Fruit fly (Drosophila melanogaster) whole organism: ENCODE results near the gene Eip75B.

Experiments
- EcR ChIP-seq, 2 experiments: fragments of >200 bp; optimal IDR thresholded peaks; 2 replicates each; lab custom pipeline; 2017; ENCODE audit warnings: missing biosample characterization in 2 of 2, missing genetic modification characterization in 2 of 2, missing genetic modification reagents in 2 of 2
- pan ChIP-seq: fragments of >200 bp; optimal IDR thresholded peaks from 2 replicates; lab custom pipeline; 2017
- psq ChIP-seq: fragments of >200 bp; optimal IDR thresholded peaks from 2 replicates; lab custom pipeline; 2017
- usp ChIP-seq: fragments of >200 bp; optimal IDR thresholded peaks from 2 replicates; lab custom pipeline; 2017; ENCODE audit warnings: missing biosample characterization, missing genetic modification characterization, mixed read lengths

DNA sequence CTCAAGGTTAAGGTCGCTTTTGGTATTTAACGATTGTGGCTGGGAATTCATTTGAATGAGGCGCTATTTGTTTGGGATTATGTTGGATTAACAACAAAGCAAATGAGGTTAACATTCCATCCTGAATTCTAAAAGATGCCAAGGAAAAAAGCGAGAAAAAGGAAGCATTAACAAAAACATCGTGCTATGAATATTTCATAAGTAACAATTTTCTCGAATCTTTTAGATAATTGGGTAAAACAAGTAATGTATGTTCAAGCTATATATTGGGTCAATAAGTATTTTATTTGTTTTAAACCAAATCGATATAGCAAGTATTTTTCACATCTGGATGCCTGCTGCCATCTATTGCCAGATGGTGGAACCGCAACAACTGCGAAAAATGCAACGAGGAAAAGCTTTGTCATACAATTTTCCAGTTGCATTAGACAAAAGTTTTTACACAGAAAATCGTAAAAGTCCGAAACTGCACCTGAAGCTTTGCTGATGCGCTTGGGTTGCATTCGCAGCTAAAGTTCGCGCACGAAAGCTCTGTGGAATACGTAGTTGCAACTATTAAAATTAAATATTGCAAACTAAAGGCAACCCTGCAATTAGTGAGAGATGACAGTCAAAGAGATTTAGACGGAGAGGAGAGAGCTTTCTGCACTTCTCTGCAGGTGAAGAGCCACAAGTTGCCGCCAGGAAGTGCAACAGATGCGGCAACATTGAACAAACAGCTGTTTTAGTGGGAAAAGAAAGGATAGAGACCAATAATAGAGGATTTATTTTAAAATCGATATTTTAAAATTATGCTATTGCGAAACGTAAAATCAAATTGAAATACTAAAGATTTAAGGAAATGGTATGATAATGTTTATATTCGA, 31.8 kb downstream of the Eip75B start:
- TF ChIP-seq EcR (GFP tag; optimal IDR thresholded peaks at IDR 0.05; lab: Kevin White, UChicago): no peak
- TF ChIP-seq psq (lab: Kevin White, UChicago): no peak
- TF ChIP-seq usp (GFP tag; lab: Kevin White, UChicago): no peak
- TF ChIP-seq pan (lab: Kevin White, UChicago): no peak
